Fruit fly (Drosophila melanogaster) whole organism, embryonic: ENCODE data around the gene CG8630.

ENCODE experiments used
- Abd-B ChIP-seq: fragments of 200-800 bp; sonication (Bioruptor generic); optimal IDR thresholded peaks from 2 replicates; lab custom pipeline; 2018; ENCODE audit warnings: missing biosample characterization, mild to moderate bottlenecking, missing genetic modification characterization, moderate library complexity
- Asciz ChIP-seq: fragments of 200-800 bp; sonication (Bioruptor generic); optimal IDR thresholded peaks from 2 replicates; lab custom pipeline; 2017; ENCODE audit warnings: missing biosample characterization, mild to moderate bottlenecking, missing genetic modification characterization, missing genetic modification reagents
- Blimp-1 ChIP-seq: fragments of 200-800 bp; sonication (Bioruptor generic); optimal IDR thresholded peaks from 3 replicates; lab custom pipeline; 2018; ENCODE audit warnings: missing biosample characterization, missing genetic modification characterization, mild to moderate bottlenecking, moderate library complexity, missing genetic modification reagents
- CG1024 ChIP-seq: fragments of 200-800 bp; sonication (Bioruptor generic); IDR thresholded peaks from 2 replicates; pipeline ENCODE4 v1.3.6; 2022; ENCODE audit warnings: missing biosample characterization, missing genetic modification characterization
- CG10267 ChIP-seq: fragments of 200-800 bp; sonication (Bioruptor generic); optimal IDR thresholded peaks from 2 replicates; lab custom pipeline; 2018; ENCODE audit warnings: missing biosample characterization, mild to moderate bottlenecking, missing genetic modification characterization, moderate library complexity
- CG10366 ChIP-seq: fragments of 200-800 bp; sonication (Bioruptor generic); IDR thresholded peaks from 2 replicates; pipeline ENCODE4 v1.3.6; 2022; ENCODE audit warnings: missing biosample characterization, missing genetic modification characterization
- CG12155 ChIP-seq: fragments of 200-800 bp; sonication (Bioruptor generic); optimal IDR thresholded peaks from 3 replicates; lab custom pipeline; 2016; ENCODE audit warnings: missing biosample characterization, missing genetic modification characterization
- CG12299 ChIP-seq: fragments of 200-800 bp; sonication (Bioruptor generic); optimal IDR thresholded peaks from 2 replicates; lab custom pipeline; 2018; ENCODE audit warnings: missing biosample characterization, mild to moderate bottlenecking, missing genetic modification characterization
- CG12391 ChIP-seq: fragments of 200-800 bp; sonication (Bioruptor generic); optimal IDR thresholded peaks from 3 replicates; lab custom pipeline; 2018; ENCODE audit warnings: missing biosample characterization, mild to moderate bottlenecking, missing genetic modification characterization, moderate library complexity
- CG12942 ChIP-seq: fragments of 200-800 bp; sonication (Bioruptor generic); optimal IDR thresholded peaks from 3 replicates; lab custom pipeline; 2016; ENCODE audit warnings: missing biosample characterization, missing genetic modification characterization
- CG14860 ChIP-seq: fragments of 200-800 bp; sonication (Bioruptor generic); IDR thresholded peaks from 3 replicates; pipeline ENCODE4 v1.3.6; 2022; ENCODE audit warnings: missing biosample characterization, missing genetic modification characterization; ENCODE audit not compliant: partially characterized antibody
- CG15601 ChIP-seq: fragments of 200-800 bp; sonication (Bioruptor generic); optimal IDR thresholded peaks from 3 replicates; lab custom pipeline; 2019; ENCODE audit warnings: missing biosample characterization, mild to moderate bottlenecking, missing genetic modification characterization, moderate library complexity
- CG15696 ChIP-seq: fragments of 200-800 bp; sonication (Bioruptor generic); optimal IDR thresholded peaks from 2 replicates; lab custom pipeline; 2019; ENCODE audit warnings: missing biosample characterization, mild to moderate bottlenecking, missing genetic modification characterization, moderate library complexity
- CG16815 ChIP-seq: fragments of 200-800 bp; sonication (Bioruptor generic); optimal IDR thresholded peaks from 3 replicates; lab custom pipeline; 2017; ENCODE audit warnings: missing biosample characterization, mild to moderate bottlenecking, missing genetic modification characterization
- CG17829 ChIP-seq: fragments of 200-800 bp; optimal IDR thresholded peaks from 2 replicates; lab custom pipeline; 2019; ENCODE audit warnings: missing biosample characterization, mild to moderate bottlenecking, missing genetic modification characterization, moderate library complexity
- CG18764 ChIP-seq: fragments of 200-800 bp; sonication (Bioruptor generic); optimal IDR thresholded peaks from 3 replicates; lab custom pipeline; 2016; ENCODE audit warnings: missing biosample characterization, missing genetic modification characterization
- CG2120 ChIP-seq: fragments of 200-800 bp; sonication (Bioruptor generic); optimal IDR thresholded peaks from 3 replicates; lab custom pipeline; 2016; ENCODE audit warnings: missing biosample characterization, missing genetic modification characterization
- CG6272 ChIP-seq: fragments of 200-800 bp; sonication (Bioruptor generic); IDR thresholded peaks from 2 replicates; pipeline ENCODE4 v1.3.6; 2022; ENCODE audit warnings: missing biosample characterization, missing genetic modification characterization
- CG7372 ChIP-seq: fragments of 200-800 bp; sonication (Bioruptor generic); IDR thresholded peaks from 2 replicates; pipeline ENCODE4 v1.3.6; 2022; ENCODE audit warnings: missing biosample characterization, missing genetic modification characterization
- CG8765 ChIP-seq: fragments of 200-800 bp; sonication (Bioruptor generic); IDR thresholded peaks from 2 replicates; pipeline ENCODE4 v1.3.6; 2022; ENCODE audit warnings: missing biosample characterization, missing genetic modification characterization
- CG9437 ChIP-seq: fragments of 200-800 bp; sonication (Bioruptor generic); optimal IDR thresholded peaks from 2 replicates; lab custom pipeline; 2018; ENCODE audit warnings: missing biosample characterization, mild to moderate bottlenecking, missing genetic modification characterization
- CG9609 ChIP-seq: fragments of 200-800 bp; sonication (Bioruptor generic); optimal IDR thresholded peaks from 3 replicates; lab custom pipeline; 2016; ENCODE audit warnings: missing biosample characterization, missing genetic modification characterization
- CG9817 ChIP-seq: fragments of 200-800 bp; sonication (Bioruptor generic); optimal IDR thresholded peaks from 2 replicates; lab custom pipeline; 2018; ENCODE audit warnings: missing biosample characterization, mild to moderate bottlenecking, missing genetic modification characterization, moderate library complexity
- Dp ChIP-seq: fragments of 200-800 bp; sonication (Bioruptor generic); optimal IDR thresholded peaks from 2 replicates; lab custom pipeline; 2018; ENCODE audit warnings: missing biosample characterization, mild to moderate bottlenecking, missing genetic modification characterization, moderate library complexity
- Gug ChIP-seq: fragments of 200-800 bp; sonication (Bioruptor generic); IDR thresholded peaks from 4 replicates; pipeline ENCODE4 v1.3.6; 2022; ENCODE audit warnings: missing biosample characterization, missing genetic modification characterization
- Mad ChIP-seq: fragments of 200-800 bp; sonication (Bioruptor generic); optimal IDR thresholded peaks from 2 replicates; lab custom pipeline; 2016; ENCODE audit warnings: missing biosample characterization, missing genetic modification characterization
- Max ChIP-seq: fragments of 200-800 bp; sonication (Bioruptor generic); optimal IDR thresholded peaks from 2 replicates; lab custom pipeline; 2016; ENCODE audit warnings: missing biosample characterization, mild to moderate bottlenecking, missing genetic modification characterization
- Ptx1 ChIP-seq: fragments of 200-800 bp; sonication (Bioruptor generic); IDR thresholded peaks from 2 replicates; pipeline ENCODE4 v1.3.6; 2022; ENCODE audit warnings: missing biosample characterization, missing genetic modification characterization
- Side ChIP-seq: fragments of 200-800 bp; sonication (Bioruptor generic); optimal IDR thresholded peaks from 2 replicates; lab custom pipeline; 2016; ENCODE audit warnings: missing biosample characterization, missing genetic modification characterization
- Sin3A ChIP-seq: fragments of >200 bp; optimal IDR thresholded peaks from 2 replicates; lab custom pipeline; 2018
- Six4 ChIP-seq: fragments of 200-800 bp; sonication (Bioruptor generic); optimal IDR thresholded peaks from 2 replicates; lab custom pipeline; 2016; ENCODE audit warnings: missing biosample characterization, missing genetic modification characterization
- Xrp1 ChIP-seq: fragments of 200-800 bp; sonication (Bioruptor generic); IDR thresholded peaks from 2 replicates; pipeline ENCODE4 v1.3.6; 2022; ENCODE audit warnings: missing biosample characterization, missing genetic modification characterization
- dm ChIP-seq: fragments of 200-800 bp; sonication (Bioruptor generic); optimal IDR thresholded peaks from 3 replicates; lab custom pipeline; 2016; ENCODE audit warnings: missing biosample characterization, missing genetic modification characterization
- ewg ChIP-seq: fragments of 200-800 bp; sonication (Bioruptor generic); optimal IDR thresholded peaks from 3 replicates; lab custom pipeline; 2017; ENCODE audit warnings: mild to moderate bottlenecking, missing biosample characterization, missing genetic modification reagents, missing genetic modification characterization
- fd96Cb ChIP-seq: fragments of 200-800 bp; sonication (Bioruptor generic); optimal IDR thresholded peaks from 2 replicates; lab custom pipeline; 2018; ENCODE audit warnings: missing biosample characterization, mild to moderate bottlenecking, missing genetic modification characterization, moderate library complexity
- ind ChIP-seq: fragments of 200-800 bp; sonication (Bioruptor generic); optimal IDR thresholded peaks from 3 replicates; lab custom pipeline; 2016; ENCODE audit warnings: missing biosample characterization, missing genetic modification characterization
- klu ChIP-seq: fragments of 200-800 bp; sonication (Bioruptor generic); IDR thresholded peaks from 2 replicates; pipeline ENCODE4 v1.3.6; 2022; ENCODE audit warnings: missing biosample characterization, missing genetic modification characterization
- nerfin-2 ChIP-seq: fragments of 200-800 bp; sonication (Bioruptor generic); IDR thresholded peaks from 2 replicates; pipeline ENCODE4 v1.3.6; 2022; ENCODE audit warnings: missing biosample characterization, missing genetic modification characterization; ENCODE audit not compliant: partially characterized antibody
- repo ChIP-seq: fragments of 200-800 bp; sonication (Bioruptor generic); optimal IDR thresholded peaks from 2 replicates; lab custom pipeline; 2016; ENCODE audit warnings: missing biosample characterization, missing genetic modification characterization
- run ChIP-seq: fragments of 200-800 bp; sonication (Bioruptor generic); optimal IDR thresholded peaks from 3 replicates; lab custom pipeline; 2018; ENCODE audit warnings: missing biosample characterization, mild to moderate bottlenecking, missing genetic modification characterization
- sc ChIP-seq, 3 experiments: fragments of >200 bp in 2 of 3; fragments of 200-800 bp in 1 of 3; sonication (Bioruptor generic) in 1 of 3; optimal IDR thresholded peaks; 2 replicates in 2 of 3; 3 replicates in 1 of 3; lab custom pipeline; 2017; ENCODE audit warnings: mild to moderate bottlenecking in 1 of 3, missing biosample characterization in 1 of 3, missing genetic modification characterization in 1 of 3, missing genetic modification reagents in 1 of 3
- shn ChIP-seq: fragments of 200-800 bp; sonication (Bioruptor generic); optimal IDR thresholded peaks from 3 replicates; lab custom pipeline; 2016; ENCODE audit warnings: missing biosample characterization, missing genetic modification characterization
- slp2 ChIP-seq: fragments of 200-800 bp; sonication (Bioruptor generic); optimal IDR thresholded peaks from 2 replicates; lab custom pipeline; 2016; ENCODE audit warnings: missing biosample characterization, missing genetic modification characterization
- tio ChIP-seq: fragments of 200-800 bp; sonication (Bioruptor generic); optimal IDR thresholded peaks from 2 replicates; lab custom pipeline; 2017; ENCODE audit warnings: missing biosample characterization, missing genetic modification characterization, inconsistent platforms
- vnd ChIP-seq: fragments of 200-800 bp; sonication (Bioruptor generic); IDR thresholded peaks from 3 replicates; pipeline ENCODE4 v1.3.6; 2022; ENCODE audit warnings: missing biosample characterization, missing genetic modification characterization; ENCODE audit not compliant: partially characterized antibody

Gene CG8630

dm6 chr3R:13264061-13264661, 15.4 kb upstream of the CG8630 start, which contains the start of gene Ravus (continued):
- peak; percentile 23 for TF ChIP-seq Side (GFP tag; lab: Kevin White, UChicago)
- TF ChIP-seq Asciz (GFP tag; lab: Kevin White, UChicago), result no peak
- TF ChIP-seq CG10267 (tag; lab: Kevin White, UChicago), result peak; percentile 61
- TF ChIP-seq ewg (GFP tag; lab: Kevin White, UChicago), result peak; percentile 31
- peak; percentile 50 for TF ChIP-seq Max (GFP tag; lab: Kevin White, UChicago)
- TF ChIP-seq CG14860 (GFP tag; lab: Robert Waterston, UW), result no peak
- TF ChIP-seq sc (optimal IDR thresholded peaks at IDR 0.05; lab: Kevin White, UChicago), result no peak
- peak; percentile 18 for TF ChIP-seq sc (GFP tag; optimal IDR thresholded peaks at IDR 0.05; lab: Kevin White, UChicago)
- TF ChIP-seq CG6272 (GFP tag; lab: Robert Waterston, UW), result no peak
- peak; percentile 64 for TF ChIP-seq ind (GFP tag; lab: Kevin White, UChicago)
- TF ChIP-seq CG12155 (GFP tag; lab: Kevin White, UChicago), result peak; percentile 14
- no peak for TF ChIP-seq CG12299 (tag; lab: Kevin White, UChicago)
- TF ChIP-seq slp2 (GFP tag; lab: Kevin White, UChicago), result peak; percentile 28
- TF ChIP-seq CG9609 (GFP tag; lab: Kevin White, UChicago), result peak; percentile 16
- TF ChIP-seq Abd-B (GFP tag; lab: Kevin White, UChicago), result peak; percentile 82
- no peak for TF ChIP-seq repo (GFP tag; lab: Kevin White, UChicago)
- no peak for TF ChIP-seq CG10366
- TF ChIP-seq klu (GFP tag; lab: Robert Waterston, UW), result no peak
- no peak for TF ChIP-seq vnd (GFP tag; lab: Robert Waterston, UW)
- TF ChIP-seq fd96Cb (tag; lab: Kevin White, UChicago), result peak; percentile 21
- no peak for TF ChIP-seq tio
- TF ChIP-seq Gug (GFP tag; lab: Robert Waterston, UW), result 0 out of 4 replicates have a peak, but pooled peaks have one; percentile 15
- peak; percentile 95 for TF ChIP-seq Sin3A (lab: Kevin White, UChicago)
- TF ChIP-seq CG9817 (tag; lab: Kevin White, UChicago), result peak; percentile 64
- peak; percentile 8 for TF ChIP-seq CG12942
- TF ChIP-seq CG16815 (GFP tag; lab: Kevin White, UChicago), result peak; percentile 13
- no peak for TF ChIP-seq nerfin-2 (GFP tag; lab: Robert Waterston, UW)
- TF ChIP-seq Mad (GFP tag; lab: Kevin White, UChicago), result no peak
- peak; percentile 36; the same call in 1 of the 2 replicates for TF ChIP-seq CG7372
- no peak for TF ChIP-seq CG15601 (tag; lab: Kevin White, UChicago)
- TF ChIP-seq CG9437, result peak; percentile 34
- peak; percentile 68 for TF ChIP-seq Dp (GFP tag; lab: Kevin White, UChicago)
- 0 out of 2 replicates have a peak, but pooled peaks have one; percentile 21 for TF ChIP-seq Xrp1 (GFP tag; lab: Robert Waterston, UW)
- no peak for TF ChIP-seq CG1024
- TF ChIP-seq shn (GFP tag; lab: Kevin White, UChicago), result peak; percentile 18
- no peak for TF ChIP-seq Blimp-1 (GFP tag; lab: Kevin White, UChicago)
- peak; percentile 40; the same call in 1 of the 2 replicates for TF ChIP-seq Ptx1 (GFP tag; lab: Robert Waterston, UW)
- TF ChIP-seq dm (GFP tag; lab: Kevin White, UChicago), result peak; percentile 45
- no peak for TF ChIP-seq CG18764 (GFP tag; lab: Kevin White, UChicago)
- TF ChIP-seq Six4, result no peak
- TF ChIP-seq run (tag; lab: Kevin White, UChicago), result no peak
- no peak for TF ChIP-seq CG12391 (tag; lab: Kevin White, UChicago)
- peak; percentile 70 for TF ChIP-seq CG2120
- peak; percentile 32 for TF ChIP-seq CG15696 (tag; lab: Kevin White, UChicago)
- TF ChIP-seq CG8765, result no peak
- peak; percentile 58 for TF ChIP-seq CG17829
- TF ChIP-seq, all 482 proteins: peak for 165
